ENCODE assay signal across 3 fruit fly cellular contexts in the genomic region with DNA sequence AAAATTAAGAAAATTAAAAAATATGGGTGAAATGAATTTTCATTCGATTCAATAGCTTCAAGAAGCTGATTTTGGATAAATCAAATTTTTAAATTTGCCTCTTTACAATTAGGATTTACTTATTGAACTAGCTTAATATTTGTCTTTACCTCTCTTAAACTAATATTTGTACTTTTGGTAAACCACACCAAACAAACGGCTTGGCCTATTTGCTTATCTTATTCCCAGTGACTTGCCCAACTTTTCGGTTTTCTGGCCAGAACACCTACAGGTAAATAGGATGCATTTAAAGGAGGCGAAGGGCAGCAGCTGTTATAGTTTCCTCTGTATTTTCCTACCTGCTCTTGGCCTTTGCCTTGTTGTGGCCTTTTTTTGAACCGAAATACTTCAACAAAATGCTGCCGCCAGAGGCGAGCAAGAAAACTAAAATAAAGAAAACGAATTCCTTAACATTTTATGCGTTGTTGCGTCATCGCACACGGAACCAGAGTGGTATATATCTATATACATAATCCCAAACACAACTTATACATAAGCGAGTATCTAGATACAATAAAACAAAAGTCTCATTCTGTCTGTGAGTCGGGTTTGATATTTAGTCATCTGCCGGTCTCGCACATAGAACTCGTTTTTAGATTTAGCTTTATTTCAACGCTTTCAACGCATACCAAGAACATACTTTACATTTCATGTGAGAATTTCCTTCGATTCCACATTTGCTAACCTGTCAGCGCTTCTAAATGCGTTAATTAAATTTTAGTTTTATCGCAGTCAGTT.
TF ChIP-seq lines count a peak whose summit lies in the region.

No protein-coding gene starts in this region.

- no peak for TF ChIP-seq CTCF in whole organism, embryonic (GFP tag; optimal IDR thresholded peaks at IDR 0.05; lab: Kevin White, UChicago)

TF ChIP-seq in whole organism, adult, 20 proteins besides CTCF, POLR2A, EP300 and RAD21:
- TF ChIP-seq CG14711 (tag; optimal IDR thresholded peaks at IDR 0.05; lab: Kevin White, UChicago): no peak
- no peak for TF ChIP-seq tj (GFP tag; optimal IDR thresholded peaks at IDR 0.05; lab: Kevin White, UChicago)
- no peak for TF ChIP-seq cnc (optimal IDR thresholded peaks at IDR 0.05; lab: Kevin White, UChicago)
- TF ChIP-seq CG5204 (GFP tag; optimal IDR thresholded peaks at IDR 0.05; lab: Kevin White, UChicago): no peak
- TF ChIP-seq CG11617 (GFP tag; optimal IDR thresholded peaks at IDR 0.05; lab: Kevin White, UChicago): no peak
- peak; percentile 19 for TF ChIP-seq kay (GFP tag; lab: Kevin White, UChicago; ENCODE audit: borderline replicate concordance)
TF ChIP-seq in whole organism, adult: peak in this region for 1.

TF ChIP-seq in whole organism, embryonic, 481 proteins besides CTCF, POLR2A, EP300 and RAD21 (continues in another document):
- TF ChIP-seq stwl (tag; optimal IDR thresholded peaks at IDR 0.05; lab: Kevin White, UChicago) (no peak), nau (GFP tag; optimal IDR thresholded peaks at IDR 0.05; lab: Kevin White, UChicago) (peak; percentile 10), CG2678 (tag; optimal IDR thresholded peaks at IDR 0.05; lab: Kevin White, UChicago) (peak; percentile 36), Pdp1 (GFP tag; optimal IDR thresholded peaks at IDR 0.05; lab: Kevin White, UChicago) (peak in 1 of 2 experiments; percentile 78), CG10267 (tag; optimal IDR thresholded peaks at IDR 0.05; lab: Kevin White, UChicago) (peak; percentile 35), sd (tag; optimal IDR thresholded peaks at IDR 0.05; lab: Kevin White, UChicago) (peak; percentile 92), Ada2b (GFP tag; IDR thresholded peaks at IDR 0.05; lab: Robert Waterston, UW) (no peak), chm (GFP tag; IDR thresholded peaks at IDR 0.05; lab: Robert Waterston, UW) (no peak), PHDP (tag; optimal IDR thresholded peaks at IDR 0.05; lab: Kevin White, UChicago) (peak; percentile 16), Meics (GFP tag; optimal IDR thresholded peaks at IDR 0.05; lab: Kevin White, UChicago) (no peak), eve (GFP tag; optimal IDR thresholded peaks at IDR 0.05; lab: Kevin White, UChicago) (no peak), CG9727 (GFP tag; optimal IDR thresholded peaks at IDR 0.05; lab: Kevin White, UChicago) (peak; percentile 39), CG7745 (tag; optimal IDR thresholded peaks at IDR 0.05; lab: Kevin White, UChicago) (peak; percentile 68), Med (GFP tag; lab: Kevin White, UChicago) (peak; percentile 26), CG3847 (GFP tag; IDR thresholded peaks at IDR 0.05; lab: Robert Waterston, UW) (no peak), klu (GFP tag; IDR thresholded peaks at IDR 0.05; lab: Robert Waterston, UW) (no peak), CG8290 (GFP tag; optimal IDR thresholded peaks at IDR 0.05; lab: Kevin White, UChicago) (no peak), CG8290 (tag; optimal IDR thresholded peaks at IDR 0.05; lab: Kevin White, UChicago) (peak in 1 of 2 experiments; percentile 27), gem (tag; optimal IDR thresholded peaks at IDR 0.05; lab: Kevin White, UChicago) (peak; percentile 27), Xrp1 (GFP tag; IDR thresholded peaks at IDR 0.05; lab: Robert Waterston, UW) (peak; percentile 51; the same call in 1 of the 2 replicates), schlank (tag; optimal IDR thresholded peaks at IDR 0.05; lab: Kevin White, UChicago) (no peak), bsh (GFP tag; optimal IDR thresholded peaks at IDR 0.05; lab: Kevin White, UChicago) (peak in 1 of 2 experiments; percentile 27), CG12391 (tag; optimal IDR thresholded peaks at IDR 0.05; lab: Kevin White, UChicago) (peak; percentile 5), CG3995 (GFP tag; optimal IDR thresholded peaks at IDR 0.05; lab: Kevin White, UChicago) (no peak), tgo (GFP tag; IDR thresholded peaks at IDR 0.05; lab: Robert Waterston, UW) (no peak), CG15601 (tag; optimal IDR thresholded peaks at IDR 0.05; lab: Kevin White, UChicago) (peak; percentile 48), CG7987 (GFP tag; optimal IDR thresholded peaks at IDR 0.05; lab: Kevin White, UChicago) (no peak), CG12744 (GFP tag; optimal IDR thresholded peaks at IDR 0.05; lab: Kevin White, UChicago) (peak; percentile 10), Nf-YB (GFP tag; optimal IDR thresholded peaks at IDR 0.05; lab: Kevin White, UChicago) (peak; percentile 20), CG15479 (GFP tag; optimal IDR thresholded peaks at IDR 0.05; lab: Kevin White, UChicago) (peak; percentile 71), chn (GFP tag; optimal IDR thresholded peaks at IDR 0.05; lab: Kevin White, UChicago) (no peak), jumu (GFP tag; optimal IDR thresholded peaks at IDR 0.05; lab: Kevin White, UChicago) (no peak), ash1 (GFP tag; optimal IDR thresholded peaks at IDR 0.05; lab: Kevin White, UChicago) (no peak), CG10209 (GFP tag; optimal IDR thresholded peaks at IDR 0.05; lab: Kevin White, UChicago) (peak; percentile 0), YL-1 (GFP tag; optimal IDR thresholded peaks at IDR 0.05; lab: Kevin White, UChicago) (no peak), D (optimal IDR thresholded peaks at IDR 0.05; lab: Kevin White, UChicago) (no peak), D (GFP tag; optimal IDR thresholded peaks at IDR 0.05; lab: Kevin White, UChicago) (peak; percentile 19), CG2199 (GFP tag; IDR thresholded peaks at IDR 0.05; lab: Robert Waterston, UW) (peak; percentile 49; the same call in 1 of the 3 replicates), Rx (GFP tag; IDR thresholded peaks at IDR 0.05; lab: Robert Waterston, UW) (no peak)

TF ChIP-seq in whole organism, prepupa, 60 proteins besides CTCF, POLR2A, EP300 and RAD21:
- TF ChIP-seq fkh (GFP tag; optimal IDR thresholded peaks at IDR 0.05; lab: Kevin White, UChicago) (peak; percentile 57), esn (GFP tag; optimal IDR thresholded peaks at IDR 0.05; lab: Kevin White, UChicago) (no peak), CG6808 (GFP tag; optimal IDR thresholded peaks at IDR 0.05; lab: Kevin White, UChicago) (no peak), Eip78C (GFP tag; lab: Kevin White, UChicago) (peak; percentile 2), ss (GFP tag; optimal IDR thresholded peaks at IDR 0.05; lab: Kevin White, UChicago) (no peak)
